Worm (Caenorhabditis elegans) whole organism, late embryonic: Measurements from ENCODE around the gene T10H4.4.

Source experiments
- C38D4.7 ChIP-seq: fragments of 200-800 bp; sonication (Bioruptor generic); optimal IDR thresholded peaks from 2 replicates; lab custom pipeline; 2018; ENCODE audit warnings: mild to moderate bottlenecking, missing genetic modification characterization, moderate library complexity, missing compliant biosample characterization
- fkh-6 ChIP-seq: sonication (generic microtip); optimal IDR thresholded peaks from 2 replicates; lab custom pipeline; 2016; ENCODE audit warnings: missing genetic modification characterization, missing compliant biosample characterization
- hlh-30 ChIP-seq: sonication (generic microtip); optimal IDR thresholded peaks from 2 replicates; lab custom pipeline; 2017; ENCODE audit warnings: antibody characterized with exemption, missing genetic modification characterization, missing compliant biosample characterization; ENCODE audit not compliant: insufficient read depth
- lin-11 ChIP-seq: fragments of 200-800 bp; sonication (Bioruptor generic); optimal IDR thresholded peaks from 2 replicates; lab custom pipeline; 2018; ENCODE audit warnings: mild to moderate bottlenecking, missing genetic modification characterization, missing compliant biosample characterization
- nfya-1 ChIP-seq: sonication (generic microtip); optimal IDR thresholded peaks from 2 replicates; lab custom pipeline; 2017; ENCODE audit warnings: missing genetic modification characterization, mild to moderate bottlenecking, missing compliant biosample characterization, antibody characterized with exemption, moderate library complexity
- nhr-11 ChIP-seq: fragments of 150-350 bp; optimal IDR thresholded peaks from 2 replicates; lab custom pipeline; 2014; ENCODE audit warnings: missing biosample characterization, missing genetic modification characterization
- sox-4 ChIP-seq: sonication (generic microtip); optimal IDR thresholded peaks from 2 replicates; lab custom pipeline; 2017; ENCODE audit warnings: mild to moderate bottlenecking, missing genetic modification characterization, inconsistent platforms, missing compliant biosample characterization
- syd-9 ChIP-seq: sonication (generic microtip); optimal IDR thresholded peaks from 2 replicates; lab custom pipeline; 2016; ENCODE audit warnings: mild to moderate bottlenecking, missing genetic modification characterization, moderate library complexity, missing compliant biosample characterization
- tbx-7 ChIP-seq: sonication (generic microtip); optimal IDR thresholded peaks from 2 replicates; lab custom pipeline; 2016; ENCODE audit warnings: missing genotype, missing genetic modification characterization, missing compliant biosample characterization

DNA sequence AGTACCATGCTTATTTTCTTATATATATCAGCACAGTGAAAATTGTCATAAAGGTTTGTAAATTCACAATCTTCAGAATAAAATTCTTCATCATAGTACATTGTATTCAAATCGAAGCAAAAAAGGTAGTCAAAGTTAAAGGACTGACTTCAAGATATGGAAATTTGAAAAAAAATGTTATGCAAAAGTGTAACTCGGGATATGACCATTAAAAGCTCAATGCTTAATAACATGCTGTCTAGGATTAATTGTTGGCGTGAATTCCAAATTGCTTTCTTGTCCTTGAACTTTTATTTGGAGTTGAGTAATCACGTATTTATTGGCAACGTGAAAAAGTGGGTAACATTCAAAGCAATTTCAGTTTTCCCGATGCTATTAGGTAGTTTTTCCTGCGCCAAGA, 2.6 kb upstream of the T10H4.4 start, which contains the start of gene srw-16:
- no peak for TF ChIP-seq hlh-30
- TF ChIP-seq nfya-1 (tag; lab: Kevin White, UChicago) = no peak
- TF ChIP-seq tbx-7 (tag; lab: Kevin White, UChicago) = no peak
- TF ChIP-seq sox-4 (tag; lab: Kevin White, UChicago) = no peak
- TF ChIP-seq C38D4.7 (GFP tag; lab: Kevin White, UChicago) = no peak
- TF ChIP-seq syd-9 = no peak
- no peak for TF ChIP-seq lin-11 (tag; lab: Kevin White, UChicago)
- no peak for TF ChIP-seq nhr-11
- no peak for TF ChIP-seq fkh-6 (tag; lab: Kevin White, UChicago)
